Worm (Caenorhabditis elegans) whole organism, mixed stage, embryonic: ENCODE data around the gene arp-1.

Experiments
- M03D4.4 ChIP-seq: sonication (generic microtip); optimal IDR thresholded peaks from 2 replicates; lab custom pipeline; 2017; ENCODE audit warnings: mild to moderate bottlenecking, missing genetic modification characterization, missing compliant biosample characterization
- bed-3 ChIP-seq: fragments of 200-800 bp; sonication (Bioruptor generic); optimal IDR thresholded peaks from 3 replicates; lab custom pipeline; 2018; ENCODE audit warnings: mild to moderate bottlenecking, missing genetic modification characterization, moderate library complexity, missing compliant biosample characterization
- blmp-1 ChIP-seq: fragments of 150-350 bp; optimal IDR thresholded peaks from 2 replicates; lab custom pipeline; 2014; ENCODE audit warnings: missing biosample characterization, missing genetic modification characterization
- ceh-39 ChIP-seq: fragments of 150-350 bp; optimal IDR thresholded peaks from 2 replicates; lab custom pipeline; 2014; ENCODE audit warnings: missing biosample characterization, missing genetic modification characterization
- ceh-43 ChIP-seq: fragments of 200-800 bp; sonication (Bioruptor generic); optimal IDR thresholded peaks from 2 replicates; lab custom pipeline; 2018; ENCODE audit warnings: mild to moderate bottlenecking, missing genetic modification characterization, moderate library complexity, missing compliant biosample characterization
- ceh-83 ChIP-seq: fragments of 200-800 bp; sonication (Bioruptor generic); optimal IDR thresholded peaks from 2 replicates; lab custom pipeline; 2018; ENCODE audit warnings: mild to moderate bottlenecking, missing genetic modification characterization, missing compliant biosample characterization
- ces-1 ChIP-seq: fragments of 150-350 bp; optimal IDR thresholded peaks from 2 replicates; lab custom pipeline; 2014; ENCODE audit warnings: missing biosample characterization, missing genetic modification reagents, missing genetic modification characterization
- cnd-1 ChIP-seq: fragments of 200-800 bp; sonication (Bioruptor generic); optimal IDR thresholded peaks from 2 replicates; lab custom pipeline; 2018; ENCODE audit warnings: mild to moderate bottlenecking, missing genetic modification characterization, missing compliant biosample characterization
- drap-1 ChIP-seq: fragments of 200-800 bp; sonication (Bioruptor generic); optimal IDR thresholded peaks from 3 replicates; lab custom pipeline; 2018; ENCODE audit warnings: mild to moderate bottlenecking, missing genetic modification characterization, missing compliant biosample characterization
- elt-1 ChIP-seq: sonication (generic microtip); optimal IDR thresholded peaks from 2 replicates; lab custom pipeline; 2017; ENCODE audit warnings: missing genetic modification characterization, mild to moderate bottlenecking, missing compliant biosample characterization, antibody characterized with exemption, moderate library complexity, borderline replicate concordance; ENCODE audit not compliant: insufficient read depth
- elt-3 ChIP-seq: fragments of 150-350 bp; optimal IDR thresholded peaks from 2 replicates; lab custom pipeline; 2014; ENCODE audit warnings: missing biosample characterization, missing genetic modification characterization
- flh-1 ChIP-seq: fragments of 200-800 bp; sonication (Bioruptor generic); optimal IDR thresholded peaks from 2 replicates; lab custom pipeline; 2018; ENCODE audit warnings: mild to moderate bottlenecking, missing genetic modification characterization, moderate library complexity, missing compliant biosample characterization
- ham-2 ChIP-seq: fragments of 200-800 bp; sonication (Bioruptor generic); optimal IDR thresholded peaks from 2 replicates; lab custom pipeline; 2018; ENCODE audit warnings: mild to moderate bottlenecking, missing genetic modification characterization, missing compliant biosample characterization
- hlh-1 ChIP-seq: fragments of 150-350 bp; optimal IDR thresholded peaks from 2 replicates; lab custom pipeline; 2014; ENCODE audit warnings: missing biosample characterization, missing genetic modification reagents, missing genetic modification characterization
- lin-13 ChIP-seq: fragments of 150-350 bp; optimal IDR thresholded peaks from 2 replicates; lab custom pipeline; 2014; ENCODE audit warnings: missing biosample characterization, missing genetic modification characterization
- lin-32 ChIP-seq: fragments of 200-800 bp; sonication (Bioruptor generic); optimal IDR thresholded peaks from 2 replicates; lab custom pipeline; 2018; ENCODE audit warnings: mild to moderate bottlenecking, missing genetic modification characterization, missing compliant biosample characterization
- lsy-2 ChIP-seq: fragments of 150-350 bp; optimal IDR thresholded peaks from 2 replicates; lab custom pipeline; 2014; ENCODE audit warnings: missing biosample characterization, missing genetic modification characterization
- mab-5 ChIP-seq: fragments of 150-350 bp; optimal IDR thresholded peaks from 2 replicates; lab custom pipeline; 2014; ENCODE audit warnings: missing biosample characterization, missing genetic modification characterization
- mep-1 ChIP-seq: fragments of 150-350 bp; optimal IDR thresholded peaks from 2 replicates; lab custom pipeline; 2017; ENCODE audit warnings: missing biosample characterization, missing genetic modification reagents, missing genetic modification characterization, inconsistent platforms
- nhr-12 ChIP-seq: fragments of 150-350 bp; optimal IDR thresholded peaks from 2 replicates; lab custom pipeline; 2014; ENCODE audit warnings: missing biosample characterization, missing genetic modification characterization
- nhr-2 ChIP-seq: fragments of 150-350 bp; optimal IDR thresholded peaks from 2 replicates; lab custom pipeline; 2014; ENCODE audit warnings: missing biosample characterization, missing genetic modification characterization
- nhr-237 ChIP-seq: fragments of 150-350 bp; optimal IDR thresholded peaks from 2 replicates; lab custom pipeline; 2014; ENCODE audit warnings: missing biosample characterization, missing genetic modification characterization
- nhr-28 ChIP-seq: fragments of 150-350 bp; optimal IDR thresholded peaks from 2 replicates; lab custom pipeline; 2014; ENCODE audit warnings: missing biosample characterization, missing genetic modification characterization
- nhr-76 ChIP-seq: sonication (generic microtip); optimal IDR thresholded peaks from 2 replicates; lab custom pipeline; 2017; ENCODE audit warnings: missing biosample characterization, missing genetic modification characterization
- sem-2 ChIP-seq: fragments of 200-800 bp; sonication (Bioruptor generic); optimal IDR thresholded peaks from 2 replicates; lab custom pipeline; 2018; ENCODE audit warnings: mild to moderate bottlenecking, missing genetic modification characterization, missing compliant biosample characterization
- snpc-4 ChIP-seq: fragments of 150-350 bp; optimal IDR thresholded peaks from 2 replicates; lab custom pipeline; 2014; ENCODE audit warnings: missing biosample characterization, missing genetic modification characterization
- sptf-1 ChIP-seq: sonication (generic microtip); optimal IDR thresholded peaks from 2 replicates; lab custom pipeline; 2017; ENCODE audit warnings: mild to moderate bottlenecking, missing genetic modification characterization, moderate library complexity, missing compliant biosample characterization
- unc-120 ChIP-seq: sonication (generic microtip); optimal IDR thresholded peaks from 2 replicates; lab custom pipeline; 2017; ENCODE audit warnings: missing genetic modification characterization, missing compliant biosample characterization; ENCODE audit not compliant: poor library complexity, severe bottlenecking
- unc-62 ChIP-seq: fragments of 150-350 bp; optimal IDR thresholded peaks from 2 replicates; lab custom pipeline; 2014; ENCODE audit warnings: missing biosample characterization, missing genetic modification reagents, missing genetic modification characterization
- zip-8 ChIP-seq: fragments of 150-350 bp; optimal IDR thresholded peaks from 2 replicates; lab custom pipeline; 2014; ENCODE audit warnings: missing biosample characterization, missing genetic modification characterization
- ztf-11 ChIP-seq: fragments of 150-350 bp; optimal IDR thresholded peaks from 2 replicates; lab custom pipeline; 2014; ENCODE audit warnings: missing biosample characterization, missing genetic modification characterization

arp-1 gene

ce11 chrII:15124193-15124592 is 4.1 kb downstream of the arp-1 start, which contains the start of gene Y53F4B.23:
Y53F4B.23 (plus strand) TSS chrII:15124504.
- no peak for TF ChIP-seq hlh-1 (tag; lab: Kevin White, UChicago)
- no peak for TF ChIP-seq snpc-4 (tag; lab: Kevin White, UChicago)
- TF ChIP-seq ceh-39 (tag; lab: Kevin White, UChicago) = no peak
- TF ChIP-seq lsy-2 = no peak
- TF ChIP-seq drap-1 = no peak
- TF ChIP-seq zip-8 = no peak
- TF ChIP-seq cnd-1 (tag; lab: Kevin White, UChicago) = no peak
- no peak for TF ChIP-seq M03D4.4 (tag; lab: Kevin White, UChicago)
- TF ChIP-seq elt-1 (tag; lab: Kevin White, UChicago) = no peak

- TF ChIP-seq sptf-1 (no peak), nhr-28 (tag; lab: Kevin White, UChicago) (no peak), ceh-39 (tag; lab: Kevin White, UChicago) (no peak), sem-2 (GFP tag; lab: Kevin White, UChicago) (no peak), ceh-83 (no peak), bed-3 (GFP tag; lab: Kevin White, UChicago) (no peak), ham-2 (GFP tag; lab: Kevin White, UChicago) (no peak), ceh-43 (GFP tag; lab: Kevin White, UChicago) (no peak), lin-13 (no peak), nhr-2 (tag; lab: Kevin White, UChicago) (no peak), elt-1 (tag; lab: Kevin White, UChicago) (no peak), unc-62 (GFP tag; lab: Kevin White, UChicago) (no peak), ztf-11 (no peak)
Measured at ce11 chrII:15130512-15130911, 10.4 kb downstream of the arp-1 start, which contains the start of gene Y53F4B.62. Y53F4B.62 (minus strand) TSS chrII:15130612.

ce11 chrII:15134332-15134731 is 14.2 kb downstream of the arp-1 start, which contains the start of gene Y53F4B.24:
Y53F4B.24 (minus strand) TSS chrII:15134432.
- TF ChIP-seq unc-62 (GFP tag; lab: Kevin White, UChicago) (no peak), hlh-1 (tag; lab: Kevin White, UChicago) (no peak), cnd-1 (tag; lab: Kevin White, UChicago) (no peak), ceh-83 (no peak), mab-5 (tag; lab: Kevin White, UChicago) (no peak), nhr-237 (tag; lab: Kevin White, UChicago) (no peak), blmp-1 (tag; lab: Kevin White, UChicago) (no peak), ces-1 (GFP tag; lab: Kevin White, UChicago) (no peak), ceh-43 (GFP tag; lab: Kevin White, UChicago) (no peak), unc-120 (tag; lab: Kevin White, UChicago) (no peak), ceh-39 (tag; lab: Kevin White, UChicago) (no peak), nhr-28 (tag; lab: Kevin White, UChicago) (no peak), elt-1 (tag; lab: Kevin White, UChicago) (no peak), lin-13 (no peak), M03D4.4 (tag; lab: Kevin White, UChicago) (no peak), drap-1 (no peak), nhr-12 (tag; lab: Kevin White, UChicago) (no peak), lin-32 (GFP tag; lab: Kevin White, UChicago) (no peak)

- TF ChIP-seq sptf-1 = no peak
- no peak for TF ChIP-seq lin-13
- no peak for TF ChIP-seq hlh-1 (tag; lab: Kevin White, UChicago)
- TF ChIP-seq M03D4.4 (tag; lab: Kevin White, UChicago) = no peak
- no peak for TF ChIP-seq lsy-2
- no peak for TF ChIP-seq nhr-76 (tag; lab: Kevin White, UChicago)
- TF ChIP-seq mep-1 (tag; lab: Kevin White, UChicago) = no peak
- no peak for TF ChIP-seq nhr-2 (tag; lab: Kevin White, UChicago)
- no peak for TF ChIP-seq ham-2 (GFP tag; lab: Kevin White, UChicago)
- TF ChIP-seq ceh-83 = no peak
- TF ChIP-seq ceh-39 (tag; lab: Kevin White, UChicago) = no peak
- TF ChIP-seq lin-32 (GFP tag; lab: Kevin White, UChicago) = no peak
- TF ChIP-seq elt-3 = no peak
- no peak for TF ChIP-seq unc-62 (GFP tag; lab: Kevin White, UChicago)
- no peak for TF ChIP-seq ces-1 (GFP tag; lab: Kevin White, UChicago)
- TF ChIP-seq nhr-28 (tag; lab: Kevin White, UChicago) = no peak
- no peak for TF ChIP-seq flh-1 (GFP tag; lab: Kevin White, UChicago)
- no peak for TF ChIP-seq ceh-43 (GFP tag; lab: Kevin White, UChicago)
- no peak for TF ChIP-seq nhr-237 (tag; lab: Kevin White, UChicago)
- no peak for TF ChIP-seq unc-120 (tag; lab: Kevin White, UChicago)
Measured at ce11 chrII:15135886-15136285, 15.8 kb downstream of the arp-1 start, which contains the start of gene Y53F4B.25. Y53F4B.25 (plus strand) TSS chrII:15136186.
